Worm (Caenorhabditis elegans): Measurements from ENCODE around the gene srp-3.

DNA sequence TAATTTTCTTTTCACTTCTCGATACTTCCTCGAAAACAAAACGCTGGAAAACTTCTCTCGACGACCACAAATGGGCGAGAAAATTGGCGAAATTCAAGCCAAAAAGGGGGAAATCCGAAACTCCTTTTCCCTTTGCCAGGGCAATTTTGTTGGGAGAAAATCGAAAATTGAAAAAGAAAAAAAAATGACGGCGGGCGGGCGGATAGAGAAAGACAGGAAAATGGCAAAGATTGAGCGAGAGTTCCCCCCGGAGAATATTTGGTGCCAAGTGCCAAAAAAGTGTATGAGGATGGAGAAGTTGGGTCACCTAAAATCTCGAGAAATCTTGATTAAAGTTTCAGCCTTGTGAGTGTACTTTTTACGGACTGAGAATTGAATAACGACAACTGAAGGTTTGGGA lies 20.3 kb upstream of the srp-3 start:
- no peak for TF ChIP-seq lsy-12 (tag; optimal IDR thresholded peaks at IDR 0.05)
- TF ChIP-seq skn-1 (tag; optimal IDR thresholded peaks at IDR 0.05): no peak
- no peak for TF ChIP-seq egl-27 (tag; optimal IDR thresholded peaks at IDR 0.05)

Data from whole organism, L3 larva.